Fruit fly (Drosophila melanogaster): ENCODE results near the gene firl.

The firl gene

DNA sequence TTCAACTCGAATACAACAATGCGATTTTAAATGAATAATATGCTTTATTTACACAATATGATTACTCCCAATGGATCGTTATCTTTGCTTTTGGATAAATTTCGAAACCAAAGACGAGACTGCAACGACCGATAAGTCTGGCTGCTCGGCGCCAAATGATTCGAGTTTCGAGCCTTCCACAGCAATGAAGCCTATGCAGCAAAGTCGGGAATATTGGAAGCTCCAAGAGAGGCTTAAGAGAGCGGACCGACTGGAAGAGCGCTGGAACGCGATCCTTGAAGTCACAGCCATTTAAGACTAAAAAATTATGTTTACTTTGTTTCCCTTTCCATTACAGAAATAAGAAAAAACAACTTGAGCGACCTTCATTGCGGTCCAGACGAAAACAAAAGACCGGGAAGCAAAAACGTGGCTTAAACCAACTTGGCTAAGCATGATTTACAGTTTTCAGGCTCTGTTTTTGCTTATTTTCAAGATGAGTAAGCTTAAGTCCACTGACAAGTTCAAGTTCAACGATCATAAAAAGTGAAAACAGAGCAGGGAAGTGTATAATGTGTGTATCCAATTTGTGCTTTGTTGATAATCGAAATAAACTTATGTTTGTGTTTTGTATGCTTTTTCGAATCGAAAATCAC is at the start of gene firl:
TSS of gene firl (minus strand) at position 159 of the 635 bp plus-strand sequence.
- TF ChIP-seq CTCF (optimal IDR thresholded peaks at IDR 0.05) (no peak), CG8478 (optimal IDR thresholded peaks at IDR 0.05) (no peak)

DNA sequence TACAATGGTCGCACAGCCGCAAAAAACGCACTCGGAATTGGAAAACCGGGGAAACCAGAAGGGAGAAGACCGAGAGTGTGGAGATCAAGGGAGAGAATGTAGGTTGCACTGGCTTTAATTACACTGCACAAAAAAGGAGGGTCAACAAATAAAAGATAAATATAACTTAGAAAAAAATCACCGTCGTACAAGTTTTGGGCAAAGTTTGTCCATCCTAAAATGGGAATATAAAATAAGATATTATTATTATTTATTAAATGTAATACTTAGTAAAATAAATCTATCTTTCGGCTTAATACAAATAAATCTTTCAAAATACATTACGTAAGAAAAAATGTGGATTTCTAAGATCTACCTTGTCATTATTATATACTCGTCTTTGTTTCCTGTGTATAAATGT is 49.2 kb upstream of the firl start:
- TF ChIP-seq CG8478 (optimal IDR thresholded peaks at IDR 0.05), result no peak
- TF ChIP-seq CTCF (optimal IDR thresholded peaks at IDR 0.05), result no peak

DNA sequence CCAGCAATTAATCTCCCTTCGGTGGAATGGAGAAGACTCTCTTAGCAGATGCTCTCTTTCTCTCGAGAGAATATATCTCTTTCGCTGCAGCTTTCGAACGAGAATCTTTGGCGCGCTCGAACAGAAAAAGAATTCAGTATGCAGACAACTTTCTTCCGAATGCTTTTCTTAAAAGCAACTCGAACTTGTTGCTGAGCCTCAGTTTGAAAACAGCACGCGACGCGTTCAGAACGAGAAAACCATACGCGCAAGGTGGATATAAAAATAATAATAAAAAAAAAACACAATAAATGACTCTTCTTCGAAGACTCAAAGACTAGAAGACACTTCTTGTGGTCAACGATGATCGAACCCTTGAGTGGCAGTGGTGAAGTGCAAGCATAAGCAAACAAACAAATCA is 47.6 kb upstream of the firl start, which contains the start of gene CG17211:
TSS of gene CG17211 (plus strand) at position 202 of the 400 bp plus-strand sequence.
- no peak for TF ChIP-seq CTCF (optimal IDR thresholded peaks at IDR 0.05)
- TF ChIP-seq CG8478 (optimal IDR thresholded peaks at IDR 0.05), result no peak

DNA sequence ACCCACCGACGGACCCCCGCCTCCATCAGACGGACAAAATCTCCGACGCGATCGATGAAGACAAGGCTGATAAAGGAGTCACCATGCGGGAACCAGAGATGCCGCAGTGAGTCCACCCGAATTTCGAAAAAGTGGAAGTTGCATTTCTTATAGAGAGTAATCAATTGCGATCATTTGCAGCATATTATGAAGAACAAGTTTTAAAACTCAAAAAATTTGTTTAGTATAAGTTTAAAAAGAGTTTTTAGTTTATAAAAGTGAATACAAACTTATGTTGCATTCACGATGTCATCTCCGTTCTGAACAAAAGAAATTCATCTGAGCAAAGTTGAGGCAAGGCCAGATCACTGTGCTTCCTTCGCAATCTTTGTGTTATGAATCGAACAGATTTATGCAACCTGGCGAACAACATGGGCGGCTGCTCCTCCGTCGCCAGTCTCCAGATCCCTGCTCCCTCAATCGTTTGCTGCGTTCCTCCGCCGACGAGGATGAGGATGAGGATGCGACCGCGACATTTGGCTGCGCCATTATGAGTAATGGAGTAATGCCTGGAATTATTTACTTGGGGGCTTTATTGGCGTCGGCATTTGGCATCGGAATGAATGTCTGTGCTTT is 46.5 kb upstream of the firl start:
- TF ChIP-seq CG8478 (optimal IDR thresholded peaks at IDR 0.05) (no peak), CTCF (optimal IDR thresholded peaks at IDR 0.05) (no peak)

DNA sequence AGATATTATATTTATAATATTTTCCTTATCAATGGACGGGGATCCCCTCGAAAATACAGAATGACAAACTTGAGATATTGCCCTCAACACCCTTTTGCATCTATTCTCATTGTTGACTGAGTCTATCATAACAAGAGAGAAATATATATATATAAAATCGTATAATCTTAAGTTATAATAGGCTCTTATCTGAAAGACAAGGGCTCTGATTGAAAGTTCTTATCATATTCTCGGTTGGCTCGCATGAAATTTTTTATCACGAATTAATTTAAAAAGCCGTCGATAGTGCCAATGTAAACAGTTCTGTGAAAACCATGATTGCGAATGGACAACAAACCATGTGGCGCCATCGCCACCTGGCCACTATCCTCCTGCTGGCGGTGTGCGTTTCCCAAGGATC is 44.2 kb upstream of the firl start, which contains the start of gene Phae2:
TSS of gene Phae2 (plus strand) at position 301 of the 400 bp plus-strand sequence.
- no peak for TF ChIP-seq CTCF (optimal IDR thresholded peaks at IDR 0.05)

DNA sequence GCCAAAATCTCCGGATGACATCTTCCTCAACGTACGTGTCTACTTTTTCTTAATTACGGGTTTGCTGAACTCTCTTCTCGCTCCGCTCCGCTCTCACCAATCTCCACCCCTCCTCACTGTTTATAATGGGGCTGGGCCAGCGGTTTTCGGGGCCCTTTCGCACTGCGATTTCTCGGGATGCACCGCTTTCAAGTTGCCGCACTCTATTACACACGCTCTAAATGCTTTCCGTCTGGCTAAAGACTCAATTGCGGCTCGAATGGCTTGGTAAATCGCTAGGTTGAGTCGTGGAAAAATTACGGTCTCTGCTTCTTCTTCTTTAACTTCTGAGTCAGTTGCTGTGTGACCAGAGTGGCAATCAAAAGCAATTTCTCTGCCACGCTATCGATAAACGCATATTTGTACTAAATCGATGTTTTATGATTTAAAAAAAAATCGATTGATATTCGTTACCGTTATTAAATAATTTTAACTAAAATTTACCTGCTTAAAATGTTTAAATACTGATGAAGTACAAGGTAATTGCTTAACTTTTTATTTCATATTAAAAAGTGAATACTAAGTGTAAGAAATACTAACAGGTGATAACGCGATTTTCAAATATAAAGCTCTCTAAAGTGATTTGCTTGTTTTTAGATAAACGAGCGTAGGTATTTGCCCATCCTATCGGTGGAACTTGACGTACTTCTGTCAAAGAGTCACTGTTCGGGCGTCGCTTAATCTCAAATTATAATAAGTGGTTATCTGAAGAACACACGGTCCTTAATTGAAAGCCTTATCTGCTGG is 42.4 kb upstream of the firl start, which contains the start of the genes Rab6 and Phae1:
TSS of gene Rab6 (minus strand) at position 338 of the 786 bp plus-strand sequence.
TSS of gene Phae1 (plus strand) at position 639 of the 786 bp plus-strand sequence.
- TF ChIP-seq CTCF (optimal IDR thresholded peaks at IDR 0.05) (peak in 1 of 2 experiments; percentile 4), CG8478 (optimal IDR thresholded peaks at IDR 0.05) (no peak)

DNA sequence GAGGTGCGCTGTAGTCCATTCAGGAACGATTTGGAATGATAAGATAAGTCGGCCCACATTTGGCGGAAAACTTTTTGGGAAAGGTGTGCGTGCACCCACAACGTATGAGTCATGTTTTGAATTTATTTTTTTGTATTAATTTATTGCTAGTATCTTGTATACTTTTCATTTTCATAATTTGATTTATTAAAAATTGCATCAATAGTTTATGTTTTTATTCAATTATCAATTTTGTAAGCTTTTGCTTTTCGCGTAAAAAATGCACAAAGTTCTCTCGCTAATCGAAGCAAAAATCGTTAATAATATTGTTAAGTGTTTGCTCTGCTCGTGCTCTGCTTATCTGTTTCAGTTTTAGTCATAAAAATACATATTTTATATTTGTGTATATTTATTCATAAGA is 40.5 kb upstream of the firl start:
- TF ChIP-seq CTCF (optimal IDR thresholded peaks at IDR 0.05) (no peak), CG8478 (optimal IDR thresholded peaks at IDR 0.05) (no peak)

DNA sequence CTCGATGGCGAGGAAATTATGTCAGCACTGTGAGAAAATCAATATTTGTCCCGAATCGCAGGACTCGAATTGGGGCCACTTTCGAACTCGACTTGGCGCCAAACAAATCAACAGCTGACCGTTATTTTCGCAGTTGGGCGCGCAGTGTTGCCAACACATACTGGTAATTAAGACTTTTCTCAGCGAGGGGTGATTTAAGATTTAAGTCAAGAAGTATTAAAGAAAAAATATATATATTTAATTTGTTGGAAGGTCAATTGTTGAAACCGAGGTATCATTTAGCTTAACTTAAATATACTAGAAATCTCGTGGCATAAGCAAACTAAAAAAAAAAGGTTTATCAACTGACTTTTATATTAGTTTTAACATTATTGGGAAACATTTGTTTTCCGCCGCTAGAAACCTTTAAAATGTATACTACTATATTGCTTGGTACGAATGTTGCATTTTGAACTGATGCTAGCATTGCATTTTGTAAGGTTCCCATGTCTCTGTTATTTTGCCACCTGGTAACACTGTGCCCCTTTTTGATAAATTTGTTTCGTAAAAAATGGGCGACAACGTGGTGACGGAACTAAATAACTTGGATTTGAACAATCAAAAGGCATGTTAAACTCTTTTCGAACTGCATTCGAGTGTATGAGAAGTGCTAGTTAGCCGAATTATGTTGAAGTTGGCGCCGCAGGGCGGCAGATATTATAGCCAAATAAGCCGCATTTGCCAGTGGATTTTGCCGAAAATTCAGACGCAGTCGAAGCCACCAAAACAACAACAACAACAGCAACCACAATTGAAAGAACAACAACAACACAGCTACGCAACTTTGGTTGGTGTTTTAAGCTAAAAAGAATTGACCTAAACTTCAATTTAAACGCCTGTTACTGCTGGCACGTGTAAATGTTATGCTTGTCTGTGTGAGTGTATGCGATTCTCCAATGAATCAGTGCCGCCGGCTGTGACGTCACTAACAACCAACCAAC is 36.9 kb upstream of the firl start, which contains the start of the genes Patsas and ThrRS:
TSS of gene Patsas (minus strand) at position 55 of the 980 bp plus-strand sequence.
TSS of gene ThrRS (plus strand) at position 521 of the 980 bp plus-strand sequence.
- TF ChIP-seq CTCF (optimal IDR thresholded peaks at IDR 0.05) (peak in 1 of 2 experiments; percentile 10), CG8478 (optimal IDR thresholded peaks at IDR 0.05) (no peak)

DNA sequence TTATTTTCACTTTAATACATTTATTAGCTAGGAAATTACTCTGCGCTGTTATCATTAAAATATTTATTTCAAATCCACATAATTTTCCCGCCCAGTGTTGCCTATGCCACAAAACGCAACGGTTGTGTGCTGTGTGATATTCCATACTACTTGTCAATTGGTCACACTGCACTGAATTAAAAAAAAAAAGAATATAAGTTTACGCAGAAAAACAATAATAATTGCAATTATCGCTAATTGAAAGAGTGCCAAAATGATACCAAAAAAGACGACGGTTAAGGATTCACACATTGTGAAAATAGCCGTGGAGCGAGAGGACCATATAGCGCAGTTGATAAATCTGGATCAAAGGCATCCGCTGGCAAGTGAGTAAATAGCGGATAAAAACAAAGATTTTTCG is 31.1 kb upstream of the firl start, which contains the start of gene Ced-12:
TSS of gene Ced-12 (plus strand) at position 141 of the 400 bp plus-strand sequence.
- TF ChIP-seq CG8478 (optimal IDR thresholded peaks at IDR 0.05), result no peak
- no peak for TF ChIP-seq CTCF (optimal IDR thresholded peaks at IDR 0.05)

DNA sequence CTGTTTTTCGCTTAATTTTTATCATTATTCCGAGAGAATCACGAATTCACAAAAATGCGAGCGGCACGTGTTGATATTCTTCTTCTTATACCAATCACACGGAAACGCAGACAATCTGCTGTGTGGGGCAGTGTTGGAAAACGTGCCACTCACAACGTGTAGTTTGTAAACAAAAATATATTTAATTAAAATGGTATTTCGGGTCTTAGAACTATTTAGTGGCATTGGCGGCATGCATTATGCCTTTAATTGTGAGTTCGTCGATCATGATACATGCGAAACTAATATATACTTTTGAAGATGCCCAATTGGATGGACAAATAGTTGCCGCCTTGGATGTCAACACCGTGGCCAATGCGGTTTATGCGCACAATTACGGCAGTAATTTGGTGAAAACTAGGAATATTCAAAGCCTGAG is 29.8 kb upstream of the firl start, which contains the start of the genes CG6712 and Mt2:
TSS of gene CG6712 (minus strand) at position 116 of the 418 bp plus-strand sequence.
TSS of gene Mt2 (plus strand) at position 130 of the 418 bp plus-strand sequence.
- TF ChIP-seq CTCF (optimal IDR thresholded peaks at IDR 0.05) (no peak), CG8478 (optimal IDR thresholded peaks at IDR 0.05) (no peak)

DNA sequence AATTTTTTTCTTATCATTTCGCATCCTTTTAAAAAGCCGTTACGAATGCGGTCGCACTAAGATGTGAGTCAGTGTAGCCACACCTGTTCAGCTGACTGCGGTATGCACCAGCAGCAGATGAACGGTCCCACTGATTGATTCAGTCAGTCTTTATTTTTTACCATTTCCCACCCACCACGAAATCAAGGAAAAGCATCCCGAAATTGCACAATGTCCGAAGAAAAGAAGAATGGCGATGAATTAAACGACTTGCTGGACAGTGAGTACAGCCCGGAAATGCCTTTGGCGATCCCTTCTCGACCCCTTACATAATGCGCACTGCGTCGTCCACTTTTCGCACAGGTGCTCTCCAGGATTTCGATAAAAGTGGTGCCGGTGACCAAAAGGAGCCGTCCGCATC is 27.1 kb upstream of the firl start:
- TF ChIP-seq CTCF (optimal IDR thresholded peaks at IDR 0.05), result no peak
- no peak for TF ChIP-seq CG8478 (optimal IDR thresholded peaks at IDR 0.05)

DNA sequence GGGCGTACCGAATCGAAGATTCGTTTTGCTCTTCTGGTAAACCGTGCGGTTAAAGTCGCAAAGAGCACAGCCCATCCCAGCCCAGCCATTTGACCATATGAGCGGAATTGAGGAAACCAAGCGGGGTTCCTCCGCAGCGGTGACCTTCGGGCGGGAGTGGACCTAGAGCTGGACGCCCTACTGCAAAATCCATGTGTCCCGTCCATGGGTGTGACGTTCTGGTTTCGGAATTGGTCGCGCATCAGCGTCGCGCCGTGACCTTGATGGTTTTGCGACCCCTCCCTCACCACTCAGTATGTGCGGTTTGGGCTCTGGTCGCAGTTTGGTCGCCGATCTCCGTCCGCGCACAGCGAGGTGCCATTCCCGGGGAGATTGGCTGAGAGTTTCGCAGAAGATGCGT is 26.1 kb upstream of the firl start:
- TF ChIP-seq CTCF (optimal IDR thresholded peaks at IDR 0.05) (no peak), CG8478 (optimal IDR thresholded peaks at IDR 0.05) (no peak)

DNA sequence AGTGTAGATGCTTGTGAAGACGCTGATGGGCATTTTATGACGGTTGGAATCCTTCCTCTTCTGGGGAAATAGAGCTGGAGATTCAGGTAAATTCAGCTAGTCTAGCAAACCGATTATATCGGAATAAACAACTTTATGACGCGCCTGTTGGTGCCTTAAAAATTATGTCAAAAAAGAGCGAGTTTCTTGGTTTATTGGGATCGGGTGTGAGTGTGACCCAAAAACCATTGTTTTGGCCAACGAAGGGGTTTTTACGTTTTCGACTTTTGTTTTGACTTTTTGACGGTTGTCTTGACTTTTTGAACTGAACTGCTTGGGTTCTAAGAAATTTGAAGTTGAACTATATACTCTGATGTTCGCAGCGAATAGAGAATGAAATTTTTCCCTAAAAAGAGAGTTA is 25.5 kb upstream of the firl start:
- no peak for TF ChIP-seq CG8478 (optimal IDR thresholded peaks at IDR 0.05)
- TF ChIP-seq CTCF (optimal IDR thresholded peaks at IDR 0.05), result no peak

DNA sequence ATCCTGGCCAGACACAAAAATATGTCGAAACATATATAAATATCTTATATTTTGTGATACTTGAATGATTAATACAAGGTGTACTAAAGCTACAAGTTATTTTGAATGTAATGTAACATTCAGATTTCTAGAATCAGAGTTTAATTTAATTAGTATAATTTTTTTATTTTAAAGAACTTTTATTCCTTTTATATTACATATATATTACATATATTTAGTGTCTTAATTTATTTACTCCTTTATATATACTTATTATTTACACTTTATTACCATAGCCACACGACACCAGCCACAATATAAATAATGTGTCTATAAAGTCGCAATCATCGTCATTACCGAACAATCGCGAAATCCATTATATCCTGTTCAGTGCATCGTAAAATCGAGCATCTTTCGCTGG is 24.9 kb upstream of the firl start, which contains the start of gene Pex19:
TSS of gene Pex19 (plus strand) at position 301 of the 400 bp plus-strand sequence.
- no peak for TF ChIP-seq CG8478 (optimal IDR thresholded peaks at IDR 0.05)
- no peak for TF ChIP-seq CTCF (optimal IDR thresholded peaks at IDR 0.05)

Measured in S2 (cell line).